Fruit fly (Drosophila melanogaster) whole organism, embryonic: ENCODE data around the gene CG33282.

ENCODE experiments used
- CG11093 ChIP-seq: fragments of 200-800 bp; sonication (Bioruptor generic); IDR thresholded peaks from 3 replicates; pipeline ENCODE4 v1.3.6; 2022; ENCODE audit warnings: missing biosample characterization, missing genetic modification characterization
- CG14441 ChIP-seq: fragments of 200-800 bp; sonication (Bioruptor generic); IDR thresholded peaks from 2 replicates; pipeline ENCODE4 v1.3.6; 2022; ENCODE audit warnings: missing biosample characterization, missing genetic modification characterization
- CG16863 ChIP-seq: fragments of 200-800 bp; sonication (Bioruptor generic); optimal IDR thresholded peaks from 3 replicates; lab custom pipeline; 2016; ENCODE audit warnings: missing biosample characterization, missing genetic modification characterization
- CG18599 ChIP-seq: fragments of 200-800 bp; sonication (Bioruptor generic); optimal IDR thresholded peaks from 3 replicates; lab custom pipeline; 2017; ENCODE audit warnings: missing biosample characterization, missing genetic modification characterization, mild to moderate bottlenecking, moderate library complexity, missing genetic modification reagents
- CG18764 ChIP-seq: fragments of 200-800 bp; sonication (Bioruptor generic); optimal IDR thresholded peaks from 3 replicates; lab custom pipeline; 2016; ENCODE audit warnings: missing biosample characterization, missing genetic modification characterization
- CG31224 ChIP-seq: fragments of 200-800 bp; sonication (Bioruptor generic); IDR thresholded peaks from 2 replicates; pipeline ENCODE4 v1.3.6; 2022; ENCODE audit warnings: missing biosample characterization, missing genetic modification characterization
- CG32767 ChIP-seq: fragments of 200-800 bp; sonication (Bioruptor generic); IDR thresholded peaks from 2 replicates; pipeline ENCODE4 v1.3.6; 2022; ENCODE audit warnings: missing biosample characterization, missing genetic modification characterization
- CG33213 ChIP-seq: fragments of 200-800 bp; sonication (Bioruptor generic); optimal IDR thresholded peaks from 3 replicates; lab custom pipeline; 2016; ENCODE audit warnings: missing biosample characterization, missing genetic modification characterization
- CG34224 ChIP-seq: fragments of 200-800 bp; sonication (Bioruptor generic); IDR thresholded peaks from 3 replicates; pipeline ENCODE4 v1.3.6; 2022; ENCODE audit warnings: missing biosample characterization, missing genetic modification characterization; ENCODE audit not compliant: partially characterized antibody
- CG4424 ChIP-seq: fragments of 200-800 bp; sonication (Bioruptor generic); optimal IDR thresholded peaks from 3 replicates; lab custom pipeline; 2016; ENCODE audit warnings: missing biosample characterization, missing genetic modification characterization
- CG4617 ChIP-seq: fragments of 200-800 bp; sonication (Bioruptor generic); optimal IDR thresholded peaks from 3 replicates; lab custom pipeline; 2016; ENCODE audit warnings: missing biosample characterization, missing genetic modification characterization, borderline replicate concordance
- CG8281 ChIP-seq: fragments of 200-800 bp; sonication (Bioruptor generic); optimal IDR thresholded peaks from 2 replicates; lab custom pipeline; 2018; ENCODE audit warnings: missing biosample characterization, mild to moderate bottlenecking, missing genetic modification characterization, moderate library complexity
- Dad ChIP-seq: fragments of 200-800 bp; sonication (Bioruptor generic); optimal IDR thresholded peaks from 3 replicates; lab custom pipeline; 2016; ENCODE audit warnings: missing biosample characterization, missing genetic modification characterization
- Dek ChIP-seq: fragments of 200-800 bp; sonication (Bioruptor generic); optimal IDR thresholded peaks from 3 replicates; lab custom pipeline; 2019; ENCODE audit warnings: missing biosample characterization, mild to moderate bottlenecking, missing genetic modification characterization, moderate library complexity
- Gsc ChIP-seq: fragments of 200-800 bp; sonication (Bioruptor generic); IDR thresholded peaks from 2 replicates; pipeline ENCODE4 v1.3.6; 2022; ENCODE audit warnings: missing biosample characterization, missing genetic modification characterization
- H15 ChIP-seq: fragments of 200-800 bp; sonication (Bioruptor generic); IDR thresholded peaks from 3 replicates; pipeline ENCODE4 v1.3.6; 2022; ENCODE audit warnings: missing biosample characterization, missing genetic modification characterization
- HHEX ChIP-seq: fragments of 200-800 bp; sonication (Bioruptor generic); optimal IDR thresholded peaks from 3 replicates; lab custom pipeline; 2017; ENCODE audit warnings: missing biosample characterization, mild to moderate bottlenecking, missing genetic modification characterization, missing genetic modification reagents
- Hand ChIP-seq: fragments of 200-800 bp; sonication (Bioruptor generic); optimal IDR thresholded peaks from 2 replicates; lab custom pipeline; 2017; ENCODE audit warnings: mild to moderate bottlenecking, missing biosample characterization, missing genetic modification reagents, missing genetic modification characterization
- Hey ChIP-seq: fragments of 200-800 bp; sonication (Bioruptor generic); optimal IDR thresholded peaks from 3 replicates; lab custom pipeline; 2018; ENCODE audit warnings: missing biosample characterization, mild to moderate bottlenecking, missing genetic modification characterization
- Hmx ChIP-seq: fragments of 200-800 bp; sonication (Bioruptor generic); optimal IDR thresholded peaks from 2 replicates; lab custom pipeline; 2016; ENCODE audit warnings: missing biosample characterization, missing genetic modification characterization
- Kr ChIP-seq: fragments of 200-800 bp; sonication (Bioruptor generic); optimal IDR thresholded peaks from 2 replicates; lab custom pipeline; 2017; ENCODE audit warnings: missing biosample characterization, mild to moderate bottlenecking, missing genetic modification characterization
- MESR4 ChIP-seq: fragments of 200-800 bp; sonication (Bioruptor generic); optimal IDR thresholded peaks from 2 replicates; lab custom pipeline; 2018; ENCODE audit warnings: missing biosample characterization, mild to moderate bottlenecking, missing genetic modification characterization, moderate library complexity
- Mad ChIP-seq: fragments of 200-800 bp; sonication (Bioruptor generic); optimal IDR thresholded peaks from 2 replicates; lab custom pipeline; 2016; ENCODE audit warnings: missing biosample characterization, missing genetic modification characterization
- Spps ChIP-seq: fragments of 200-800 bp; sonication (Bioruptor generic); optimal IDR thresholded peaks from 2 replicates; lab custom pipeline; 2018; ENCODE audit warnings: missing biosample characterization, mild to moderate bottlenecking, missing genetic modification characterization
- Xbp1 ChIP-seq: fragments of 200-800 bp; sonication (Bioruptor generic); optimal IDR thresholded peaks from 3 replicates; lab custom pipeline; 2016; ENCODE audit warnings: missing biosample characterization, mild to moderate bottlenecking, missing genetic modification characterization
- aop ChIP-seq: fragments of 200-800 bp; sonication (Bioruptor generic); IDR thresholded peaks from 2 replicates; pipeline ENCODE4 v1.3.6; 2022; ENCODE audit warnings: missing biosample characterization, missing genetic modification characterization
- ash1 ChIP-seq: fragments of 200-800 bp; sonication (Bioruptor generic); optimal IDR thresholded peaks from 2 replicates; lab custom pipeline; 2018; ENCODE audit warnings: missing biosample characterization, mild to moderate bottlenecking, missing genetic modification characterization
- bcd ChIP-seq: fragments of 200-800 bp; sonication (Bioruptor generic); optimal IDR thresholded peaks from 2 replicates; lab custom pipeline; 2017; ENCODE audit warnings: missing biosample characterization, mild to moderate bottlenecking, missing genetic modification characterization
- chinmo ChIP-seq: fragments of 200-800 bp; sonication (Bioruptor generic); IDR thresholded peaks from 4 replicates; pipeline ENCODE4 v1.3.6; 2022; ENCODE audit warnings: missing biosample characterization, missing genetic modification characterization; ENCODE audit not compliant: partially characterized antibody
- chm ChIP-seq: fragments of 200-800 bp; sonication (Bioruptor generic); IDR thresholded peaks from 2 replicates; pipeline ENCODE4 v1.3.6; 2022; ENCODE audit warnings: missing biosample characterization, missing genetic modification characterization
- danr ChIP-seq: fragments of 200-800 bp; sonication (Bioruptor generic); IDR thresholded peaks from 2 replicates; pipeline ENCODE4 v1.3.6; 2022; ENCODE audit warnings: missing biosample characterization, missing genetic modification characterization
- dati ChIP-seq: fragments of 200-800 bp; sonication (Bioruptor generic); IDR thresholded peaks from 2 replicates; pipeline ENCODE4 v1.3.6; 2022; ENCODE audit warnings: missing biosample characterization, missing genetic modification characterization
- dpn ChIP-seq, 2 experiments: fragments of 200-800 bp; sonication (Bioruptor generic); optimal IDR thresholded peaks; 3 replicates each; lab custom pipeline; 2016; ENCODE audit warnings: missing biosample characterization in 2 of 2, missing genetic modification characterization in 2 of 2
- fd102C ChIP-seq: fragments of 200-800 bp; sonication (Bioruptor generic); optimal IDR thresholded peaks from 2 replicates; lab custom pipeline; 2018; ENCODE audit warnings: missing biosample characterization, mild to moderate bottlenecking, missing genetic modification characterization, moderate library complexity
- gce ChIP-seq: fragments of 200-800 bp; sonication (Bioruptor generic); IDR thresholded peaks from 3 replicates; pipeline ENCODE4 v1.3.6; 2022; ENCODE audit warnings: missing biosample characterization, missing genetic modification characterization
- gcm ChIP-seq: fragments of 200-800 bp; sonication (Bioruptor generic); optimal IDR thresholded peaks from 2 replicates; lab custom pipeline; 2019; ENCODE audit warnings: missing biosample characterization, mild to moderate bottlenecking, missing genetic modification characterization, moderate library complexity
- gro ChIP-seq: fragments of 200-800 bp; sonication (Bioruptor generic); optimal IDR thresholded peaks from 2 replicates; lab custom pipeline; 2016; ENCODE audit warnings: missing biosample characterization, missing genetic modification characterization
- gt ChIP-seq: fragments of 200-800 bp; sonication (Bioruptor generic); IDR thresholded peaks from 2 replicates; pipeline ENCODE4 v1.3.6; 2022; ENCODE audit warnings: missing biosample characterization, missing genetic modification characterization
- ham ChIP-seq: fragments of 200-800 bp; sonication (Bioruptor generic); IDR thresholded peaks from 2 replicates; pipeline ENCODE4 v1.3.6; 2022; ENCODE audit warnings: missing biosample characterization, missing genetic modification characterization
- lbe ChIP-seq: fragments of 200-800 bp; sonication (Bioruptor generic); optimal IDR thresholded peaks from 2 replicates; lab custom pipeline; 2016; ENCODE audit warnings: missing biosample characterization, mild to moderate bottlenecking, missing genetic modification characterization
- lola ChIP-seq, 3 experiments: fragments of >200 bp in 2 of 3; fragments of 200-800 bp in 1 of 3; sonication (Bioruptor generic) in 1 of 3; optimal IDR thresholded peaks; 2 replicates each; lab custom pipeline; 2017 to 2019; ENCODE audit warnings: missing biosample characterization in 3 of 3, missing genetic modification characterization in 3 of 3, mild to moderate bottlenecking in 1 of 3, moderate library complexity in 1 of 3
- onecut ChIP-seq: fragments of 200-800 bp; sonication (Bioruptor generic); IDR thresholded peaks from 2 replicates; pipeline ENCODE4 v1.3.6; 2022; ENCODE audit warnings: missing biosample characterization, missing genetic modification characterization
- rib ChIP-seq: fragments of 200-800 bp; sonication (Bioruptor generic); IDR thresholded peaks from 2 replicates; pipeline ENCODE4 v1.3.6; 2022; ENCODE audit warnings: missing biosample characterization, missing genetic modification characterization
- so ChIP-seq: fragments of 200-800 bp; sonication (Bioruptor generic); IDR thresholded peaks from 3 replicates; pipeline ENCODE4 v1.3.6; 2022; ENCODE audit warnings: missing biosample characterization, missing genetic modification characterization
- sug ChIP-seq: fragments of 200-800 bp; optimal IDR thresholded peaks from 2 replicates; lab custom pipeline; 2019; ENCODE audit warnings: missing biosample characterization, mild to moderate bottlenecking, missing genetic modification characterization, moderate library complexity
- tgo ChIP-seq: fragments of 200-800 bp; sonication (Bioruptor generic); IDR thresholded peaks from 3 replicates; pipeline ENCODE4 v1.3.6; 2022; ENCODE audit warnings: missing biosample characterization, missing genetic modification characterization
- tin ChIP-seq: fragments of 200-800 bp; sonication (Bioruptor generic); optimal IDR thresholded peaks from 3 replicates; lab custom pipeline; 2016; ENCODE audit warnings: missing biosample characterization, missing genetic modification characterization
- tup ChIP-seq: fragments of 200-800 bp; sonication (Bioruptor generic); optimal IDR thresholded peaks from 2 replicates; lab custom pipeline; 2016; ENCODE audit warnings: missing biosample characterization, mild to moderate bottlenecking, missing genetic modification characterization, moderate library complexity
- unc-4 ChIP-seq: fragments of 200-800 bp; sonication (Bioruptor generic); IDR thresholded peaks from 2 replicates; pipeline ENCODE4 v1.3.6; 2022; ENCODE audit warnings: missing biosample characterization, missing genetic modification characterization; ENCODE audit not compliant: partially characterized antibody
- vnd ChIP-seq: fragments of 200-800 bp; sonication (Bioruptor generic); IDR thresholded peaks from 3 replicates; pipeline ENCODE4 v1.3.6; 2022; ENCODE audit warnings: missing biosample characterization, missing genetic modification characterization; ENCODE audit not compliant: partially characterized antibody
- zen ChIP-seq: fragments of 200-800 bp; sonication (Bioruptor generic); optimal IDR thresholded peaks from 3 replicates; lab custom pipeline; 2018; ENCODE audit warnings: missing biosample characterization, mild to moderate bottlenecking, missing genetic modification characterization, moderate library complexity

Gene CG33282

dm6 chr2L:3319731-3320295, 7.9 kb upstream of the CG33282 start, which contains the start of the genes Fign and CG8837 (continued):
- TF ChIP-seq gro (GFP tag; lab: Kevin White, UChicago) (no peak), fd102C (GFP tag; lab: Kevin White, UChicago) (no peak), CG33213 (GFP tag; lab: Kevin White, UChicago) (no peak), ash1 (GFP tag; lab: Kevin White, UChicago) (no peak), rib (GFP tag; lab: Robert Waterston, UW) (no peak), Spps (tag; lab: Kevin White, UChicago) (no peak), CG11093 (GFP tag; lab: Robert Waterston, UW) (no peak), H15 (GFP tag; lab: Robert Waterston, UW) (no peak), gcm (GFP tag; lab: Kevin White, UChicago) (no peak), Gsc (GFP tag; lab: Robert Waterston, UW) (no peak), chinmo (GFP tag; lab: Robert Waterston, UW) (peak; percentile 68; the same call in 1 of the 4 replicates), aop (no peak), tgo (GFP tag; lab: Robert Waterston, UW) (no peak), tin (GFP tag; lab: Kevin White, UChicago) (no peak), CG14441 (GFP tag; lab: Robert Waterston, UW) (no peak), dpn (GFP tag; optimal IDR thresholded peaks at IDR 0.05; lab: Kevin White, UChicago) (no peak), Kr (GFP tag; lab: Kevin White, UChicago) (no peak), so (GFP tag; lab: Robert Waterston, UW) (no peak), CG34224 (peak; percentile 86), Xbp1 (GFP tag; lab: Kevin White, UChicago) (no peak), dati (no peak), CG18764 (GFP tag; lab: Kevin White, UChicago) (no peak), danr (GFP tag; lab: Robert Waterston, UW) (no peak), CG31224 (GFP tag; lab: Robert Waterston, UW) (no peak), Dek (tag; lab: Kevin White, UChicago) (no peak), sug (tag; lab: Kevin White, UChicago) (no peak), Dad (no peak), unc-4 (peak; percentile 57), Hmx (no peak), CG4424 (no peak), HHEX (GFP tag; lab: Kevin White, UChicago) (no peak), bcd (no peak), lola (GFP tag; optimal IDR thresholded peaks at IDR 0.05; lab: Kevin White, UChicago) (peak in 1 of 3 experiments; percentile 76), lbe (GFP tag; lab: Kevin White, UChicago) (no peak), gce (GFP tag; lab: Robert Waterston, UW) (no peak), Hand (no peak), CG32767 (no peak), CG18599 (GFP tag; lab: Kevin White, UChicago) (no peak), CG16863 (GFP tag; lab: Kevin White, UChicago) (no peak), Hey (tag; lab: Kevin White, UChicago) (no peak), CG4617 (no peak), MESR4 (GFP tag; lab: Kevin White, UChicago) (no peak), vnd (GFP tag; lab: Robert Waterston, UW) (peak; percentile 90), gt (no peak), tup (GFP tag; lab: Kevin White, UChicago) (no peak), Mad (no peak), onecut (no peak), zen (tag; lab: Kevin White, UChicago) (no peak), ham (GFP tag; lab: Robert Waterston, UW) (no peak), CG8281 (tag; lab: Kevin White, UChicago) (no peak), chm (GFP tag; lab: Robert Waterston, UW) (no peak)
